Fruit fly (Drosophila melanogaster) whole organism, adult: ENCODE measurements around the gene prc.

ENCODE experiments used
- CG11617 ChIP-seq: fragments of 200-800 bp; sonication (Bioruptor generic); optimal IDR thresholded peaks from 2 replicates; lab custom pipeline; 2017; ENCODE audit warnings: mild to moderate bottlenecking, missing biosample characterization, missing genetic modification reagents, missing genetic modification characterization
- CG12768 ChIP-seq: fragments of 200-800 bp; sonication (Bioruptor generic); optimal IDR thresholded peaks from 2 replicates; lab custom pipeline; 2017; ENCODE audit warnings: missing biosample characterization, missing genetic modification characterization, mild to moderate bottlenecking, moderate library complexity, missing genetic modification reagents
- CG5204 ChIP-seq: fragments of 200-800 bp; sonication (Bioruptor generic); optimal IDR thresholded peaks from 2 replicates; lab custom pipeline; 2016; ENCODE audit warnings: missing biosample characterization, missing genetic modification characterization
- Clk ChIP-seq: fragments of 200-800 bp; sonication (Bioruptor generic); optimal IDR thresholded peaks from 2 replicates; lab custom pipeline; 2017; ENCODE audit warnings: missing biosample characterization, missing genetic modification characterization
- Crg-1 ChIP-seq: fragments of 200-800 bp; sonication (Bioruptor generic); optimal IDR thresholded peaks from 2 replicates; lab custom pipeline; 2016; ENCODE audit warnings: missing biosample characterization, missing genetic modification characterization
- bab1 ChIP-seq: fragments of 200-800 bp; sonication (Bioruptor generic); optimal IDR thresholded peaks from 3 replicates; lab custom pipeline; 2019; ENCODE audit warnings: missing biosample characterization, mild to moderate bottlenecking, missing genetic modification characterization, moderate library complexity
- cic ChIP-seq: fragments of 200-800 bp; sonication (Bioruptor generic); optimal IDR thresholded peaks from 2 replicates; lab custom pipeline; 2017; ENCODE audit warnings: missing biosample characterization, mild to moderate bottlenecking, missing genetic modification characterization, moderate library complexity
- kay ChIP-seq: fragments of 200-800 bp; sonication (Bioruptor generic); peaks from one replicate; lab custom pipeline; 2016; ENCODE audit warnings: missing biosample characterization, missing genetic modification characterization, borderline replicate concordance
- tj ChIP-seq: fragments of 200-800 bp; sonication (Bioruptor generic); optimal IDR thresholded peaks from 3 replicates; lab custom pipeline; 2017; ENCODE audit warnings: missing biosample characterization, mild to moderate bottlenecking, missing genetic modification characterization, moderate library complexity
- toe ChIP-seq: fragments of 200-800 bp; sonication (Bioruptor generic); optimal IDR thresholded peaks from 2 replicates; lab custom pipeline; 2016; ENCODE audit warnings: missing biosample characterization, missing genetic modification characterization

DNA sequence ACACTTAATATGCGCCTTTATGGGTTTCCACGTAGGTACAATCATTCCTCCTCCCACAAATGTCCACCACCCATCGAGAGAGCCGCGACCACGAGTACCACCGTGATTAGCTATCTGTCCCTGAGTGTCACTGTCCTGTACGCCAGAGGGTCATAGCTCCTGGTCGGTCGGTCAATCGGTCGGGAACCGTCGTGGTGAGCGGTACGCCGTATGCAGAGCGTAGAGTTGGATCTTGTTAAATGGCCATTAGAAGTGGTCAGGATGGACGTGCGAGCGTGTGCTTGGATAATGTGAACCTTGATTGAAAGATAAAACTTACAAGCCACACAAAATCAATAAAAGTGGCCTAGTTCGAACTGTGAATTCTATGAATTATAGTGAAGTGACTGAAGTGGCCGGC lies 18.7 kb upstream of the prc start, which contains the start of gene CG6938:
- no peak for TF ChIP-seq Clk
- TF ChIP-seq CG5204, result no peak
- no peak for TF ChIP-seq Crg-1
- no peak for TF ChIP-seq kay (GFP tag; lab: Kevin White, UChicago)
- no peak for TF ChIP-seq CG12768 (GFP tag; lab: Kevin White, UChicago)
- no peak for TF ChIP-seq toe (GFP tag; lab: Kevin White, UChicago)
- no peak for TF ChIP-seq CG11617
- TF ChIP-seq tj (GFP tag; lab: Kevin White, UChicago), result no peak
- no peak for TF ChIP-seq cic
- TF ChIP-seq bab1, result no peak
